Worm (Caenorhabditis elegans): ENCODE results near the gene skn-1.

DNA sequence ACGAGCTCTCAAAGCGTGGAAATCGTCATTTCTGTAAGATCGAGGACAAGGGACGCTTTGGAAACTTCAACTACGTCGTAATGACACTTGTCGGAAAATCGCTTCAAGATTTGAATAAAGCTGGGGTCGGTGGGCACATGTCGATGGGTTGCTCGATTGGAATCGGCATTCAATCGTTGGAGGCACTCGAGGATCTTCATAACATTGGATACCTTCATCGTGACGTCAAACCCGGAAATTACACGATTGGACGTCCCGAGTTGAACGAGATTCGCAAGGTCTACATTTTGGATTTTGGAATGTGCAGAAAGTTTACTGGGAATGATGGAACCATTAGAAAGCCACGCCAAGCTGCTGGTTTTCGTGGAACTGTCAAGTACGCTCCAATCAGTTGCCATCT is 27.6 kb downstream of the skn-1 start:
- no peak for TF ChIP-seq Y116A8C.19 (tag; optimal IDR thresholded peaks at IDR 0.05; ENCODE audit: borderline replicate concordance)
- TF ChIP-seq grh-1 (GFP tag; IDR thresholded peaks at IDR 0.05): no peak
- no peak for TF ChIP-seq fos-1 (tag; optimal IDR thresholded peaks at IDR 0.05)
- TF ChIP-seq ztf-11 (tag; optimal IDR thresholded peaks at IDR 0.05): no peak
- TF ChIP-seq C34B4.2 (tag; optimal IDR thresholded peaks at IDR 0.05): no peak
- no peak for TF ChIP-seq egl-27 (tag; optimal IDR thresholded peaks at IDR 0.05)
- no peak for TF ChIP-seq fkh-10 (GFP tag; optimal IDR thresholded peaks at IDR 0.05)
